Fruit fly (Drosophila melanogaster): ENCODE data around the gene msd5.

Gene msd5

DNA sequence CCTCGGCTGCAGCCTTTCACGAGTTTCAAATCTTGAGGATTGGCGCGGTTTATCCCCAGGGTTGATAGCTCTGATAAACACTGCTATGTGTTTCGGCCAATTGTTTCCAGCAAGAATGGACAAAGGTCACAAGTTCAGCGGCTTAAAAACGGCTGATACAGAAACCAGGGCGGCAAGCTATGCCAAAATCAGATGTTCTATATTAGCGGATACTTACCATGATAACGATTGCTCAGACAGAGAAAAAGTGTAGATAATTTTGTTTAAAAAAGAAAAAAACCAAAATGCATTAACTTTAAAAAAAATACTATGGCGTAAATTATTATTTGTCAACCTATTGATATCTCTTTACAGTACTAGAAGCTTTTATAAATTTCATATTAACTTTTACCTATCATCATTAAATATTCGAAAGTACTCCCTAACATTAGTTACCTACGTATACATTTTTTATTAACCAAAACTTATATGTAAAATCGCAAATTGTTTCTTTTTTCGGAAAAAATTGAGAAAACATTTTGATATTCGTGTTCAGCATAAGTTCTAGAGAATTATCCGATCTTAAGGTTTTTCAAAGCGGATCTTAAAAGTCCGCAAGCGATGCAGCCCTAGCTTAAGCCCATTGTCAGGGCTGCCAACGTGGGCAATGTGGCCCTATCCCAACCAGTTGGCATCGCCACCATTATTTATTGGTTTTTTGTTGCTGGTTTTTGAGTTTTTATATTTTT, 19.7 kb downstream of the msd5 start, which contains the start of the genes sturkopf and Herc4 (continued):
- TF ChIP-seq ash1 (GFP tag; optimal IDR thresholded peaks at IDR 0.05): no peak
- TF ChIP-seq knrl (GFP tag; IDR thresholded peaks at IDR 0.05; ENCODE audit: partially characterized antibody): no peak
- TF ChIP-seq Nf-YB (GFP tag; optimal IDR thresholded peaks at IDR 0.05): peak; percentile 49
- TF ChIP-seq CG15514 (GFP tag; optimal IDR thresholded peaks at IDR 0.05): peak; percentile 78
- TF ChIP-seq CG10366 (GFP tag; IDR thresholded peaks at IDR 0.05): peak; percentile 54
- peak; percentile 88 for TF ChIP-seq pnt (GFP tag; optimal IDR thresholded peaks at IDR 0.05)
- no peak for TF ChIP-seq CG6854 (GFP tag; optimal IDR thresholded peaks at IDR 0.05)
- TF ChIP-seq Med (GFP tag): peak; percentile 92
- TF ChIP-seq Dp (GFP tag; optimal IDR thresholded peaks at IDR 0.05): peak; percentile 37
- no peak for TF ChIP-seq CG31224 (GFP tag; IDR thresholded peaks at IDR 0.05)
- TF ChIP-seq ttk (GFP tag; IDR thresholded peaks at IDR 0.05): peak; percentile 39; the same call in 1 of the 2 replicates
- peak; percentile 29 for TF ChIP-seq CG1647 (GFP tag; optimal IDR thresholded peaks at IDR 0.05)
- TF ChIP-seq CG32772 (GFP tag; IDR thresholded peaks at IDR 0.05): no peak; the same call in 1 of the 2 replicates
- TF ChIP-seq Fer1 (GFP tag; optimal IDR thresholded peaks at IDR 0.05): peak; percentile 56
- no peak for TF ChIP-seq CG43689 (GFP tag; IDR thresholded peaks at IDR 0.05)
- TF ChIP-seq oc (tag; optimal IDR thresholded peaks at IDR 0.05): peak; percentile 40
- peak; percentile 60 to 87 for TF ChIP-seq Pdp1 (GFP tag; optimal IDR thresholded peaks at IDR 0.05)
- TF ChIP-seq CHES-1-like (GFP tag; optimal IDR thresholded peaks at IDR 0.05): peak; percentile 74
- 0 out of 2 replicates have a peak, but pooled peaks have one; percentile 9 for TF ChIP-seq chm (GFP tag; IDR thresholded peaks at IDR 0.05)
- peak; percentile 60; the same call in 2 of the 3 replicates for TF ChIP-seq ase (GFP tag; IDR thresholded peaks at IDR 0.05)
- peak; percentile 68 for TF ChIP-seq CG3281 (GFP tag; optimal IDR thresholded peaks at IDR 0.05)
- peak; percentile 77 for TF ChIP-seq CG15269 (tag; optimal IDR thresholded peaks at IDR 0.05)
- TF ChIP-seq CG1603 (tag; optimal IDR thresholded peaks at IDR 0.05): no peak
- TF ChIP-seq CG7745 (tag; optimal IDR thresholded peaks at IDR 0.05): no peak
- no peak for TF ChIP-seq CG12769 (tag; optimal IDR thresholded peaks at IDR 0.05)
- no peak for TF ChIP-seq CTCF (GFP tag; optimal IDR thresholded peaks at IDR 0.05)
- peak; percentile 11 for TF ChIP-seq CG5245 (GFP tag; optimal IDR thresholded peaks at IDR 0.05)
- TF ChIP-seq Atf6 (GFP tag; IDR thresholded peaks at IDR 0.05): 0 out of 2 replicates have a peak, but pooled peaks have one; percentile 43
- TF ChIP-seq CG3838 (GFP tag; optimal IDR thresholded peaks at IDR 0.05): peak; percentile 50
- peak; percentile 77 for TF ChIP-seq CG4617 (GFP tag; optimal IDR thresholded peaks at IDR 0.05; ENCODE audit: borderline replicate concordance)
- peak; percentile 77 for TF ChIP-seq CG7839 (tag; optimal IDR thresholded peaks at IDR 0.05)
- peak; percentile 59 for TF ChIP-seq chn (GFP tag; optimal IDR thresholded peaks at IDR 0.05)
- TF ChIP-seq sug (tag; optimal IDR thresholded peaks at IDR 0.05): peak; percentile 83
- peak; percentile 39 for TF ChIP-seq psq (GFP tag; optimal IDR thresholded peaks at IDR 0.05)
- peak; percentile 83 for TF ChIP-seq en (GFP tag; optimal IDR thresholded peaks at IDR 0.05)
- peak; percentile 74 for TF ChIP-seq Dip3 (GFP tag; optimal IDR thresholded peaks at IDR 0.05)
- TF ChIP-seq Dad (GFP tag; optimal IDR thresholded peaks at IDR 0.05): peak; percentile 40
- TF ChIP-seq jumu (GFP tag; optimal IDR thresholded peaks at IDR 0.05): peak; percentile 84
- no peak; the same call in 2 of the 3 replicates for TF ChIP-seq croc (GFP tag; conservative IDR thresholded peaks at IDR 0.05)
- no peak for TF ChIP-seq gce (GFP tag; IDR thresholded peaks at IDR 0.05)
- TF ChIP-seq ken (GFP tag; IDR thresholded peaks at IDR 0.05): peak; percentile 70
- no peak for TF ChIP-seq CG5180 (GFP tag; optimal IDR thresholded peaks at IDR 0.05)
- 0 out of 2 replicates have a peak, but pooled peaks have one; percentile 21 for TF ChIP-seq ap (GFP tag; IDR thresholded peaks at IDR 0.05)
- TF ChIP-seq Myb (GFP tag; optimal IDR thresholded peaks at IDR 0.05): peak; percentile 83
- peak; percentile 94 for TF ChIP-seq CG30403 (GFP tag; optimal IDR thresholded peaks at IDR 0.05)
- peak; percentile 80 for TF ChIP-seq lilli (GFP tag; optimal IDR thresholded peaks at IDR 0.05)
- peak; percentile 84 for TF ChIP-seq Hmr (GFP tag; optimal IDR thresholded peaks at IDR 0.05)
- peak; percentile 52 for TF ChIP-seq CG11723 (GFP tag; optimal IDR thresholded peaks at IDR 0.05)
- peak; percentile 43 for TF ChIP-seq ranshi (GFP tag; IDR thresholded peaks at IDR 0.05)
- peak; percentile 77 for TF ChIP-seq kay (GFP tag; optimal IDR thresholded peaks at IDR 0.05)

Measured in whole organism, embryonic.